Worm (Caenorhabditis elegans) whole organism, mixed stage, embryonic: Measurements from ENCODE around the gene lgc-54.

Experiments used
- bed-3 ChIP-seq: fragments of 200-800 bp; sonication (Bioruptor generic); optimal IDR thresholded peaks from 3 replicates; lab custom pipeline; 2018; ENCODE audit warnings: mild to moderate bottlenecking, missing genetic modification characterization, moderate library complexity, missing compliant biosample characterization
- blmp-1 ChIP-seq: fragments of 150-350 bp; optimal IDR thresholded peaks from 2 replicates; lab custom pipeline; 2014; ENCODE audit warnings: missing biosample characterization, missing genetic modification characterization
- lin-13 ChIP-seq: fragments of 150-350 bp; optimal IDR thresholded peaks from 2 replicates; lab custom pipeline; 2014; ENCODE audit warnings: missing biosample characterization, missing genetic modification characterization
- lsy-2 ChIP-seq: fragments of 150-350 bp; optimal IDR thresholded peaks from 2 replicates; lab custom pipeline; 2014; ENCODE audit warnings: missing biosample characterization, missing genetic modification characterization
- mab-5 ChIP-seq: fragments of 150-350 bp; optimal IDR thresholded peaks from 2 replicates; lab custom pipeline; 2014; ENCODE audit warnings: missing biosample characterization, missing genetic modification characterization
- mep-1 ChIP-seq: fragments of 150-350 bp; optimal IDR thresholded peaks from 2 replicates; lab custom pipeline; 2017; ENCODE audit warnings: missing biosample characterization, missing genetic modification reagents, missing genetic modification characterization, inconsistent platforms
- nhr-12 ChIP-seq: fragments of 150-350 bp; optimal IDR thresholded peaks from 2 replicates; lab custom pipeline; 2014; ENCODE audit warnings: missing biosample characterization, missing genetic modification characterization
- nhr-237 ChIP-seq: fragments of 150-350 bp; optimal IDR thresholded peaks from 2 replicates; lab custom pipeline; 2014; ENCODE audit warnings: missing biosample characterization, missing genetic modification characterization
- pha-4 ChIP-seq: fragments of 150-350 bp; optimal IDR thresholded peaks from 2 replicates; lab custom pipeline; 2018; ENCODE audit warnings: missing biosample characterization, missing genetic modification reagents, missing genetic modification characterization
- sptf-1 ChIP-seq: sonication (generic microtip); optimal IDR thresholded peaks from 2 replicates; lab custom pipeline; 2017; ENCODE audit warnings: mild to moderate bottlenecking, missing genetic modification characterization, moderate library complexity, missing compliant biosample characterization
- unc-39 ChIP-seq: fragments of 150-350 bp; optimal IDR thresholded peaks from 2 replicates; lab custom pipeline; 2014; ENCODE audit warnings: missing biosample characterization, missing genetic modification characterization
- unc-62 ChIP-seq: fragments of 150-350 bp; optimal IDR thresholded peaks from 2 replicates; lab custom pipeline; 2014; ENCODE audit warnings: missing biosample characterization, missing genetic modification reagents, missing genetic modification characterization

- TF ChIP-seq lin-13 (tag; lab: Kevin White, UChicago) = no peak
- no peak for TF ChIP-seq nhr-237 (tag; lab: Kevin White, UChicago)
- TF ChIP-seq unc-62 = no peak
- TF ChIP-seq blmp-1 (tag; lab: Kevin White, UChicago) = no peak
- no peak for TF ChIP-seq pha-4
- no peak for TF ChIP-seq mab-5
- peak; percentile 49 for TF ChIP-seq sptf-1 (tag; lab: Kevin White, UChicago)
- TF ChIP-seq mep-1 (tag; lab: Kevin White, UChicago) = no peak
- TF ChIP-seq bed-3 (GFP tag; lab: Kevin White, UChicago) = no peak
- TF ChIP-seq lsy-2 = no peak
- TF ChIP-seq nhr-12 (tag; lab: Kevin White, UChicago) = no peak
- no peak for TF ChIP-seq unc-39
These were observed 34.2 kb upstream of the lgc-54 start for ce11 chrV:6880623-6881022.
